Fruit fly (Drosophila melanogaster): ENCODE measurements around the gene Inx6.

- TF ChIP-seq CTCF (optimal IDR thresholded peaks at IDR 0.05), result no peak
- no peak for TF ChIP-seq CG8478 (optimal IDR thresholded peaks at IDR 0.05)
Measured at dm6 chrX:20231658-20232057, 37.9 kb downstream of the Inx6 start.
